Worm (Caenorhabditis elegans) whole organism, young adult: ENCODE results near the gene agl-1.

Source experiments
- F37B4.10 ChIP-seq: fragments of 200-800 bp; sonication (Bioruptor generic); IDR thresholded peaks from 2 replicates; pipeline ENCODE4 v1.3.6; 2022; ENCODE audit warnings: missing genetic modification characterization, missing compliant biosample characterization
- F39B2.1 ChIP-seq: fragments of 200-800 bp; sonication (Bioruptor generic); IDR thresholded peaks from 2 replicates; pipeline ENCODE4 v1.3.6; 2022; ENCODE audit warnings: missing genetic modification reagents, missing genetic modification characterization, missing compliant biosample characterization
- ZK185.1 ChIP-seq: sonication (generic microtip); optimal IDR thresholded peaks from 2 replicates; lab custom pipeline; 2016; ENCODE audit warnings: mild to moderate bottlenecking, missing genetic modification characterization, missing compliant biosample characterization; ENCODE audit not compliant: poor library complexity, severe bottlenecking
- ama-1 ChIP-seq, 3 experiments: fragments of 150-350 bp in 1 of 3; sonication (generic microtip) in 2 of 3; optimal IDR thresholded peaks; 2 replicates each; lab custom pipeline; 2014 to 2018; ENCODE audit warnings: missing biosample characterization in 2 of 3, missing genetic modification characterization in 2 of 3, missing genetic modification reagents in 2 of 3
- bed-1 ChIP-seq: fragments of 200-800 bp; sonication (Bioruptor generic); IDR thresholded peaks from 2 replicates; pipeline ENCODE4 v1.3.6; 2022; ENCODE audit warnings: missing genetic modification reagents, missing genetic modification characterization, missing compliant biosample characterization
- ccch-3 ChIP-seq: fragments of 200-800 bp; sonication (Bioruptor generic); optimal IDR thresholded peaks from 2 replicates; lab custom pipeline; 2018; ENCODE audit warnings: mild to moderate bottlenecking, missing genetic modification characterization, missing compliant biosample characterization
- ets-4 ChIP-seq: fragments of 200-800 bp; sonication (Bioruptor generic); optimal IDR thresholded peaks from 2 replicates; lab custom pipeline; 2018; ENCODE audit warnings: mild to moderate bottlenecking, missing genetic modification characterization, missing compliant biosample characterization
- gei-17 ChIP-seq: fragments of 200-800 bp; sonication (Bioruptor generic); optimal IDR thresholded peaks from 2 replicates; lab custom pipeline; 2018; ENCODE audit warnings: mild to moderate bottlenecking, missing genetic modification characterization, missing compliant biosample characterization
- hmg-20 ChIP-seq: fragments of 200-800 bp; sonication (Bioruptor generic); IDR thresholded peaks from 2 replicates; pipeline ENCODE4 v1.3.6; 2022; ENCODE audit warnings: missing genetic modification reagents, missing genetic modification characterization, missing compliant biosample characterization
- lin-40 ChIP-seq: sonication (generic microtip); optimal IDR thresholded peaks from 2 replicates; lab custom pipeline; 2016; ENCODE audit warnings: missing genetic modification characterization, mild to moderate bottlenecking, missing compliant biosample characterization, missing genotype, missing genetic modification reagents
- pha-4 ChIP-seq: fragments of 150-350 bp; sonication (generic microtip); optimal IDR thresholded peaks from 2 replicates; lab custom pipeline; 2014; ENCODE audit warnings: missing biosample characterization, missing genetic modification reagents, missing genetic modification characterization
- repo-1 ChIP-seq: sonication (generic microtip); optimal IDR thresholded peaks from 2 replicates; lab custom pipeline; 2017; ENCODE audit warnings: mild to moderate bottlenecking, missing genetic modification characterization, missing compliant biosample characterization
- unc-130 ChIP-seq: sonication (generic microtip); optimal IDR thresholded peaks from 2 replicates; lab custom pipeline; 2016; ENCODE audit warnings: missing genetic modification reagents, missing genetic modification characterization, missing compliant biosample characterization
- unc-62 ChIP-seq: fragments of 150-350 bp; optimal IDR thresholded peaks from 2 replicates; lab custom pipeline; 2014; ENCODE audit warnings: missing biosample characterization, missing genetic modification reagents, missing genetic modification characterization

DNA sequence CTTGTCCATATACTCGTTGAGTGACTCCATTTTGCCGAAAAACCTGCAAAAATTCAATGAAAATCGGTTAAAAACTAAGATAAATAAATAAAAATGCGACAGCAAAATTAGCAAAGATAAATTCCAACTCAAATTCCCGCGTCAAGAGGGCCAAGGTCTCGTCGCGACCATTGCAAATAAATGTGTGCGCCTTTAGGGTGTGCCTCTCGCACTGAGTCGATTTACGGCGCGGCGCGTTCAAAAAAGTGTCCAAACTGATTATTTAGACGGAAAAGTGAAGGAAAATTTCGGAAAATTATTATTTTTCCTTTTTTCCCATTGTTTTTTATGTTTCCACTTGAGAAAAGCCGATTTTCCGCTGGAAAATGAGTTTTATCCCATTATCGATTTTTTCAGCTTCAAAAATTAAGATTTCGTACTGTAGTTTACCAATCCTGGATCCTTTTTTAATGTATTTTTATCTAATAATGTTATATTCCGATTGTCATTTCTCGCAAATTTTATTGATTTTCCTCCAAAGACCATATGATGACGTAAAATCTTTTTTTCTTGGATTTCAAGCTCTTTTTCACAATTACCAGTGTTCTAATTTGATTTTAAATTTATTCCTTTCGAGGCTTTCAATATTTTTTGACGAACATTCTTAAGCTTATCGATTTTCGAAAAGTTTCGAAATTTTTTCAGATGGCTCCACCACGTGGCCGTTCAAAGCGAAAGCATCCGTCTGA lies 32.3 kb upstream of the agl-1 start, which contains the start of the genes kbp-3 and nurf-1:
- TF ChIP-seq ZK185.1 (tag; lab: Kevin White, UChicago), result no peak
- TF ChIP-seq unc-62 (GFP tag; lab: Kevin White, UChicago), result no peak
- TF ChIP-seq ama-1 (optimal IDR thresholded peaks at IDR 0.05; lab: Kevin White, UChicago), result no peak
- TF ChIP-seq ama-1 (GFP tag; optimal IDR thresholded peaks at IDR 0.05; lab: Kevin White, UChicago), result no peak
- no peak for TF ChIP-seq gei-17 (GFP tag; lab: Kevin White, UChicago)
- no peak for TF ChIP-seq unc-130 (GFP tag; lab: Kevin White, UChicago)
- TF ChIP-seq ccch-3 (GFP tag; lab: Kevin White, UChicago), result no peak
- TF ChIP-seq ets-4 (GFP tag; lab: Kevin White, UChicago), result no peak
- TF ChIP-seq bed-1 (GFP tag; lab: Robert Waterston, UW), result no peak
- no peak for TF ChIP-seq F39B2.1
- no peak for TF ChIP-seq F37B4.10 (GFP tag; lab: Robert Waterston, UW)
- no peak for TF ChIP-seq lin-40 (tag; lab: Kevin White, UChicago)
- no peak for TF ChIP-seq hmg-20
- TF ChIP-seq repo-1 (tag; lab: Kevin White, UChicago), result no peak
- TF ChIP-seq pha-4, result no peak
